Worm (Caenorhabditis elegans): ENCODE data around the gene lipl-8.

lipl-8 gene

ce11 chrV:14712316-14712715 is 36.2 kb downstream of the lipl-8 start, which contains the start of gene R08A2.5:
TSS of gene R08A2.5 (plus strand) at chrV:14712616.
- TF ChIP-seq ekl-4 (GFP tag; IDR thresholded peaks at IDR 0.05) = no peak

- no peak for TF ChIP-seq F55B11.4 (tag; optimal IDR thresholded peaks at IDR 0.05; ENCODE audit: borderline replicate concordance, insufficient read depth)
- no peak for TF ChIP-seq ceh-27 (GFP tag; optimal IDR thresholded peaks at IDR 0.05)
- no peak for TF ChIP-seq zim-3 (tag; optimal IDR thresholded peaks at IDR 0.05)
- TF ChIP-seq pbrm-1 (GFP tag; IDR thresholded peaks at IDR 0.05) = no peak
- TF ChIP-seq pha-4 (tag; optimal IDR thresholded peaks at IDR 0.05) = no peak
- no peak for TF ChIP-seq lag-1 (GFP tag; IDR thresholded peaks at IDR 0.05)
- TF ChIP-seq mxl-1 (tag; optimal IDR thresholded peaks at IDR 0.05) = no peak
- no peak for TF ChIP-seq bed-2 (GFP tag; IDR thresholded peaks at IDR 0.05)
- no peak for TF ChIP-seq ztf-3 (GFP tag; optimal IDR thresholded peaks at IDR 0.05)
- TF ChIP-seq attf-6 (GFP tag; IDR thresholded peaks at IDR 0.05) = no peak
- TF ChIP-seq athp-1 (tag; optimal IDR thresholded peaks at IDR 0.05) = no peak
- TF ChIP-seq F39B2.1 (GFP tag; IDR thresholded peaks at IDR 0.05) = no peak
Measured at ce11 chrV:14711077-14711476, 37.4 kb downstream of the lipl-8 start, which contains the start of gene ssp-33. TSS of gene ssp-33 (plus strand) at chrV:14711377.

ce11 chrV:14707958-14708357 is 40.5 kb downstream of the lipl-8 start, which contains the start of gene R08A2.9:
TSS of gene R08A2.9 (plus strand) at chrV:14708258.
- TF ChIP-seq tbp1 (GFP tag; optimal IDR thresholded peaks at IDR 0.05) = no peak
- no peak for TF ChIP-seq tlf-1 (GFP tag; optimal IDR thresholded peaks at IDR 0.05)
- TF ChIP-seq hlh-26 (GFP tag; conservative IDR thresholded peaks at IDR 0.05) = no peak
- TF ChIP-seq hlh-12 (tag; optimal IDR thresholded peaks at IDR 0.05) = no peak
- no peak for TF ChIP-seq hmg-1.2 (GFP tag; IDR thresholded peaks at IDR 0.05)
- TF ChIP-seq F22D6.2 (tag; optimal IDR thresholded peaks at IDR 0.05) = no peak
- no peak for TF ChIP-seq attf-6 (GFP tag; IDR thresholded peaks at IDR 0.05)
- TF ChIP-seq zim-3 (tag; optimal IDR thresholded peaks at IDR 0.05) = no peak
- TF ChIP-seq ZK185.1 (tag; optimal IDR thresholded peaks at IDR 0.05; ENCODE audit: poor library complexity, severe bottlenecking) = no peak
- TF ChIP-seq zfh-2 (GFP tag; conservative IDR thresholded peaks at IDR 0.05) = no peak
- no peak for TF ChIP-seq madf-3 (GFP tag; IDR thresholded peaks at IDR 0.05)
- TF ChIP-seq snpc-1.3 (tag; optimal IDR thresholded peaks at IDR 0.05; ENCODE audit: insufficient read depth) = no peak
- TF ChIP-seq aptf-3 (GFP tag; IDR thresholded peaks at IDR 0.05) = no peak
- no peak for TF ChIP-seq F49E8.2 (tag; optimal IDR thresholded peaks at IDR 0.05; ENCODE audit: insufficient read depth)
- no peak for TF ChIP-seq lin-54 (GFP tag; optimal IDR thresholded peaks at IDR 0.05)
- no peak for TF ChIP-seq sdz-38 (tag; optimal IDR thresholded peaks at IDR 0.05)
- no peak for TF ChIP-seq nfyb-1 (GFP tag; IDR thresholded peaks at IDR 0.05)
- TF ChIP-seq pbrm-1 (GFP tag; IDR thresholded peaks at IDR 0.05) = no peak
- no peak for TF ChIP-seq ceh-79 (tag; optimal IDR thresholded peaks at IDR 0.05)
- TF ChIP-seq ztf-3 (GFP tag; optimal IDR thresholded peaks at IDR 0.05) = no peak

ce11 chrV:14698666-14699065 is 49.8 kb downstream of the lipl-8 start, which contains the start of gene set-5:
TSS of gene set-5 (plus strand) at chrV:14698966.
- TF ChIP-seq lsy-27 (tag; optimal IDR thresholded peaks at IDR 0.05; ENCODE audit: borderline replicate concordance, insufficient read depth) = no peak
- no peak for TF ChIP-seq attf-3 (GFP tag; conservative IDR thresholded peaks at IDR 0.05)
- TF ChIP-seq egl-44 (GFP tag; IDR thresholded peaks at IDR 0.05) = no peak
- no peak for TF ChIP-seq let-526 (GFP tag; IDR thresholded peaks at IDR 0.05)
